Worm (Caenorhabditis elegans): Measurements from ENCODE around the gene ZK721.3.

ZK721.3 gene

ce11 chrX:8835887-8836348, 51.6 kb downstream of the ZK721.3 start, which contains the start of gene C28G1.2 (continued):
- TF ChIP-seq crh-2 (tag; optimal IDR thresholded peaks at IDR 0.05): peak; percentile 95
- no peak for TF ChIP-seq skn-1 (tag; optimal IDR thresholded peaks at IDR 0.05)
- TF ChIP-seq fos-1 (tag; optimal IDR thresholded peaks at IDR 0.05): peak; percentile 65
- no peak for TF ChIP-seq ama-1 (optimal IDR thresholded peaks at IDR 0.05)
- no peak for TF ChIP-seq R02D3.7 (tag; optimal IDR thresholded peaks at IDR 0.05)
- TF ChIP-seq ztf-4 (tag; optimal IDR thresholded peaks at IDR 0.05): peak; percentile 79
- no peak for TF ChIP-seq elt-3 (tag; optimal IDR thresholded peaks at IDR 0.05)

Data from whole organism, L2 larva.